Fruit fly (Drosophila melanogaster): ENCODE results near the gene CG32281.

DNA sequence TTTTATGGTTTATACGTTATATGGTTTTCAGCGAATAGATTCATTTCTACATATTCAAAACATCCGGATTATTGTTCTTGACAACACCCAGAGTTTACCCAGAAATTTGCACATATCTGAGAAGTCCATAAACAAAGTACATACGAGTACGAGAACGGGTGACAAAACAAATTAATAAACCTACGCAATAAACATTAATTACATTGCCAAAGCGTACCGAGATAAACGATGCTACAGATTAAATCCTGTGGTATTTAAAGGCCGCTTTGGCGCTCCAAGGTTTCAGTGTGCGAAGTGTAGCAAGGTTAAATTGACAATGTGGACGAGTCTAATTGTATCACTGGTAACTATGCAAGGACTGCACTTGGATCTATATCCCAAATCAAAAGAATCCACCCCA is 18.1 kb downstream of the CG32281 start, which contains the start of gene CG14957:
- no peak for TF ChIP-seq CG7101 (tag; optimal IDR thresholded peaks at IDR 0.05)
- no peak for TF ChIP-seq Crg-1 (GFP tag; optimal IDR thresholded peaks at IDR 0.05)
- no peak for TF ChIP-seq Mnt (GFP tag; optimal IDR thresholded peaks at IDR 0.05)
- TF ChIP-seq CG7045 (GFP tag; optimal IDR thresholded peaks at IDR 0.05): peak; percentile 55
- TF ChIP-seq tj (GFP tag; optimal IDR thresholded peaks at IDR 0.05): no peak
- TF ChIP-seq kay (GFP tag; ENCODE audit: borderline replicate concordance): no peak

Measured in whole organism, adult.